Worm (Caenorhabditis elegans): Measurements from ENCODE around the gene R05H10.7.

DNA sequence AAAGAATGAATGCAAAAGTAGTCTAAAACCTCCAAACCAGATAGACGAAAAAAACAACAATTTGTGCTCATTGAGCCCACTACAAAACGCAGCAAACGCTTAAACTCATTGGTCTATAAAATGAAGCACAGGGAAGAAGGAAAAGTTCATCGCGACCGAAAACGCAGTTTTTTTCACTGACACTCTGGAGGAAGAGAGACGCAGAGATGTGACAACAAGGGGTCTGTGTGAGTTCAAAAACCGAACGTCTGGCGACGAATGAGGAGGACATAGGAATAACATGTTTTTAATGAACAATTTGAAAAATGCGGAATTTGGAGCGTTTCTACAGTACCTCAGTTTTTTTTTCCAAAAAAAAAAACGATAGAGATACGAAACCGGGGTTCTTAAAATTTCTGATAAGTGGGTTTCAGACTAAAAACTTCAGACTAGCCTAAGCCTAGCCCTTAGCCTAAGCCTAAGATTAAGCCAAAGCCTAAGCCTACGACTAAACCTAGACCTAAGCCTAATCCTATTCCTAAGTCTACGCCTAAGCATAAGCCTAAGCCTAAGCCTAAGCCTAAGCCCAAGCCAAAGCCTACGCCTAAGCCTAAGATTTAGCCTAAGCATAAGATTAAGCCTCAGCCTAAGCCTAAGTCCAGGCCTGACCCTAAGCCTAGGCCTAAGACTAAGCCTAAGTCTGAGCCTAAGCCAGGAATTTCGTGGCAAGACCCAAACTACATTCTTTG lies 35.9 kb upstream of the R05H10.7 start:
- TF ChIP-seq tra-4 (tag; optimal IDR thresholded peaks at IDR 0.05) (no peak), sea-1 (GFP tag; conservative IDR thresholded peaks at IDR 0.05) (no peak), ama-1 (optimal IDR thresholded peaks at IDR 0.05) (no peak), B0310.2 (tag; optimal IDR thresholded peaks at IDR 0.05) (no peak)

All from whole organism, early embryonic.